Worm (Caenorhabditis elegans) whole organism, mixed stage, embryonic: ENCODE results near the gene H10E21.4.

Experiments
- cnd-1 ChIP-seq: fragments of 200-800 bp; sonication (Bioruptor generic); optimal IDR thresholded peaks from 2 replicates; lab custom pipeline; 2018; ENCODE audit warnings: mild to moderate bottlenecking, missing genetic modification characterization, missing compliant biosample characterization
- lin-13 ChIP-seq: fragments of 150-350 bp; optimal IDR thresholded peaks from 2 replicates; lab custom pipeline; 2014; ENCODE audit warnings: missing biosample characterization, missing genetic modification characterization
- nhr-28 ChIP-seq: fragments of 150-350 bp; optimal IDR thresholded peaks from 2 replicates; lab custom pipeline; 2014; ENCODE audit warnings: missing biosample characterization, missing genetic modification characterization

ce11 chrIII:23862-24261 lies 4.4 kb upstream of the H10E21.4 start, which contains the start of gene H10E21.5:
- TF ChIP-seq nhr-28 (tag; lab: Kevin White, UChicago) (no peak), lin-13 (tag; lab: Kevin White, UChicago) (no peak), cnd-1 (tag; lab: Kevin White, UChicago) (no peak)
